Worm (Caenorhabditis elegans): Measurements from ENCODE around the gene F14F7.7.
A peak's percentile ranks its signal among the peaks of the same experiment; 100 is the strongest.

F14F7.7 gene

DNA sequence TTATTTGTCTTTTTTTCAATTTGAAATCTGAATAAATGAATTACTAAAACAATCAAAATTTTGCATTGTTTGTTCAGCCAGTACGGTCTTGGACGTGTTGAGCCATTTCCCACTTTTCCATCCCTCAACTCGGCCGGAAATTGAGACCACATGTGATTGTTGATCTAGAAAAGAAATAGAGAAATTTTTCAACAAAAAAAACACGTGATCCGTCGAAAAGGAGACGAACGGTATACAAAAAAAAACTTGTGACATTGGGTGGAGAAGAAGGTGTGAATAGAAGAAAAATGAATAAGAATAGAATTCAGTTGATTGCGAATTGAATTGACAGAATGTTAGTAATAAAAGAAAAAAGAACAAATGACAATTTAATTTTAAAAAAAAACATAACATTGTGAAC, 26.0 kb downstream of the F14F7.7 start (continued):
- TF ChIP-seq unc-30 (tag; optimal IDR thresholded peaks at IDR 0.05): no peak

ce11 chrIII:13058140-13058539, 27.4 kb downstream of the F14F7.7 start:
- TF ChIP-seq nhr-85 (tag): peak; percentile 72
- peak in 1 of 2 experiments; percentile 26 for TF ChIP-seq lsy-2 (tag; optimal IDR thresholded peaks at IDR 0.05)
- TF ChIP-seq unc-30 (tag; optimal IDR thresholded peaks at IDR 0.05): no peak
- no peak for TF ChIP-seq nhr-12 (tag; optimal IDR thresholded peaks at IDR 0.05)
- peak; percentile 45 for TF ChIP-seq blmp-1 (tag; optimal IDR thresholded peaks at IDR 0.05)
- no peak for TF ChIP-seq unc-86 (tag; optimal IDR thresholded peaks at IDR 0.05)
- no peak for TF ChIP-seq irx-1 (tag; optimal IDR thresholded peaks at IDR 0.05)

- no peak for TF ChIP-seq nhr-77 (tag; optimal IDR thresholded peaks at IDR 0.05)
- TF ChIP-seq grh-1 (GFP tag; IDR thresholded peaks at IDR 0.05): no peak
- TF ChIP-seq nhr-12 (tag; optimal IDR thresholded peaks at IDR 0.05): no peak
- no peak for TF ChIP-seq vab-15 (tag; optimal IDR thresholded peaks at IDR 0.05)
- TF ChIP-seq egl-27 (tag; optimal IDR thresholded peaks at IDR 0.05): no peak
- TF ChIP-seq lin-14 (GFP tag; optimal IDR thresholded peaks at IDR 0.05): peak; percentile 58
- TF ChIP-seq mdl-1 (tag; optimal IDR thresholded peaks at IDR 0.05): no peak
- TF ChIP-seq pag-3 (tag; optimal IDR thresholded peaks at IDR 0.05; ENCODE audit: borderline replicate concordance, insufficient read depth): no peak
- no peak for TF ChIP-seq mab-9 (GFP tag; IDR thresholded peaks at IDR 0.05)
- TF ChIP-seq tlp-1 (tag; optimal IDR thresholded peaks at IDR 0.05): peak; percentile 29
- TF ChIP-seq rnt-1 (tag; optimal IDR thresholded peaks at IDR 0.05): no peak
- no peak for TF ChIP-seq lir-3 (tag; optimal IDR thresholded peaks at IDR 0.05; ENCODE audit: poor library complexity)
- no peak for TF ChIP-seq fkh-10 (GFP tag; optimal IDR thresholded peaks at IDR 0.05)
- no peak for TF ChIP-seq zip-4 (GFP tag; optimal IDR thresholded peaks at IDR 0.05)
- no peak for TF ChIP-seq ama-1 (optimal IDR thresholded peaks at IDR 0.05)
- no peak for TF ChIP-seq fkh-4 (tag; optimal IDR thresholded peaks at IDR 0.05; ENCODE audit: borderline replicate concordance)
- TF ChIP-seq unc-98 (GFP tag; IDR thresholded peaks at IDR 0.05): no peak
- peak in 1 of 2 experiments; percentile 41 for TF ChIP-seq lin-35 (GFP tag; optimal IDR thresholded peaks at IDR 0.05)
- TF ChIP-seq xbp-1 (tag; optimal IDR thresholded peaks at IDR 0.05): no peak
- no peak for TF ChIP-seq isw-1 (GFP tag; IDR thresholded peaks at IDR 0.05)
- TF ChIP-seq nhr-19 (GFP tag; conservative IDR thresholded peaks at IDR 0.05): no peak
- TF ChIP-seq ceh-90 (tag; optimal IDR thresholded peaks at IDR 0.05): no peak
- TF ChIP-seq ceh-8 (GFP tag; optimal IDR thresholded peaks at IDR 0.05): no peak
- no peak for TF ChIP-seq ces-1 (GFP tag; optimal IDR thresholded peaks at IDR 0.05)
- no peak for TF ChIP-seq C34B4.2 (tag; optimal IDR thresholded peaks at IDR 0.05)
- TF ChIP-seq sptf-1 (tag; optimal IDR thresholded peaks at IDR 0.05): no peak
- no peak for TF ChIP-seq tbx-2 (tag; optimal IDR thresholded peaks at IDR 0.05)
- no peak for TF ChIP-seq Y116A8C.19 (tag; optimal IDR thresholded peaks at IDR 0.05; ENCODE audit: borderline replicate concordance)
- TF ChIP-seq C04F5.9 (tag; optimal IDR thresholded peaks at IDR 0.05): no peak
- TF ChIP-seq lin-39 (tag; optimal IDR thresholded peaks at IDR 0.05): no peak
- TF ChIP-seq fos-1 (tag; optimal IDR thresholded peaks at IDR 0.05): no peak
- TF ChIP-seq hpl-2 (GFP tag; optimal IDR thresholded peaks at IDR 0.05): no peak
- no peak for TF ChIP-seq ztf-4 (tag; optimal IDR thresholded peaks at IDR 0.05)
- TF ChIP-seq nhr-237 (tag; optimal IDR thresholded peaks at IDR 0.05): no peak
- no peak for TF ChIP-seq dsc-1 (tag; optimal IDR thresholded peaks at IDR 0.05)
- peak; percentile 85 for TF ChIP-seq pqm-1 (tag; optimal IDR thresholded peaks at IDR 0.05)
- no peak for TF ChIP-seq dpl-1 (GFP tag; optimal IDR thresholded peaks at IDR 0.05)
- peak; percentile 81 for TF ChIP-seq elt-2 (tag; optimal IDR thresholded peaks at IDR 0.05)
- TF ChIP-seq swsn-7 (tag; optimal IDR thresholded peaks at IDR 0.05): no peak
- no peak for TF ChIP-seq nhr-20 (tag; optimal IDR thresholded peaks at IDR 0.05)
- no peak for TF ChIP-seq alr-1 (tag; optimal IDR thresholded peaks at IDR 0.05; ENCODE audit: borderline replicate concordance)
- no peak for TF ChIP-seq mep-1 (tag; optimal IDR thresholded peaks at IDR 0.05)
- TF ChIP-seq lsy-2 (tag; optimal IDR thresholded peaks at IDR 0.05): no peak
- no peak for TF ChIP-seq unc-30 (tag; optimal IDR thresholded peaks at IDR 0.05)
- TF ChIP-seq nhr-90 (tag; optimal IDR thresholded peaks at IDR 0.05; ENCODE audit: poor library complexity): no peak
Observed at ce11 chrIII:13059335-13059734, 28.6 kb downstream of the F14F7.7 start.

All from whole organism, L1 larva.